Fruit fly (Drosophila melanogaster): ENCODE results near the gene CG34316.

Gene CG34316

dm6 chr3R:15208712-15209499 lies 21.5 kb upstream of the CG34316 start, which contains the start of the genes Spn88Eb and Mau2 (continued):
- TF ChIP-seq CG33213 (GFP tag; optimal IDR thresholded peaks at IDR 0.05) (no peak), sima (GFP tag; optimal IDR thresholded peaks at IDR 0.05) (no peak), lilli (GFP tag; optimal IDR thresholded peaks at IDR 0.05) (peak; percentile 73), HLH3B (GFP tag; IDR thresholded peaks at IDR 0.05) (peak; percentile 53; the same call in 1 of the 2 replicates), Hr39 (optimal IDR thresholded peaks at IDR 0.05) (no peak), Atf3 (GFP tag; optimal IDR thresholded peaks at IDR 0.05) (no peak), ato (GFP tag; IDR thresholded peaks at IDR 0.05; ENCODE audit: partially characterized antibody) (peak; percentile 23; the same call in 1 of the 2 replicates), tup (GFP tag; optimal IDR thresholded peaks at IDR 0.05) (peak; percentile 24), CG11504 (tag; optimal IDR thresholded peaks at IDR 0.05) (no peak), wor (GFP tag; IDR thresholded peaks at IDR 0.05) (no peak), CG13775 (GFP tag; optimal IDR thresholded peaks at IDR 0.05) (peak; percentile 18), stc (GFP tag; IDR thresholded peaks at IDR 0.05) (peak; percentile 56; the same call in 1 of the 2 replicates), hkb (optimal IDR thresholded peaks at IDR 0.05) (no peak), hkb (GFP tag; IDR thresholded peaks at IDR 0.05) (peak; percentile 19; the same call in 1 of the 2 replicates), CG12391 (tag; optimal IDR thresholded peaks at IDR 0.05) (peak; percentile 75), CG17328 (GFP tag; IDR thresholded peaks at IDR 0.05) (peak; percentile 53), ftz-f1 (GFP tag; optimal IDR thresholded peaks at IDR 0.05) (peak; percentile 90)

- TF ChIP-seq toy (GFP tag; IDR thresholded peaks at IDR 0.05) (no peak), CG10979 (tag; optimal IDR thresholded peaks at IDR 0.05) (peak; percentile 1), lmd (GFP tag; IDR thresholded peaks at IDR 0.05) (peak; percentile 31; the same call in 1 of the 2 replicates), CG8478 (optimal IDR thresholded peaks at IDR 0.05) (no peak), pb (GFP tag; optimal IDR thresholded peaks at IDR 0.05) (no peak), unpg (GFP tag; optimal IDR thresholded peaks at IDR 0.05) (no peak), CG1603 (tag; optimal IDR thresholded peaks at IDR 0.05) (peak; percentile 50), Scr (GFP tag; IDR thresholded peaks at IDR 0.05; ENCODE audit: partially characterized antibody) (peak; percentile 68), Ets65A (GFP tag) (no peak), Sry-β (GFP tag; optimal IDR thresholded peaks at IDR 0.05) (peak; percentile 15), dpn (GFP tag; optimal IDR thresholded peaks at IDR 0.05) (peak in 1 of 2 experiments; percentile 9), inv (GFP tag; IDR thresholded peaks at IDR 0.05; ENCODE audit: partially characterized antibody) (peak; percentile 37; the same call in 1 of the 2 replicates), Opbp (GFP tag; IDR thresholded peaks at IDR 0.05; ENCODE audit: partially characterized antibody) (peak; percentile 53; the same call in 2 of the 3 replicates), CG13296 (GFP tag; optimal IDR thresholded peaks at IDR 0.05) (peak; percentile 5), chn (GFP tag; optimal IDR thresholded peaks at IDR 0.05) (no peak), CG4707 (GFP tag; optimal IDR thresholded peaks at IDR 0.05) (no peak), NfI (GFP tag; optimal IDR thresholded peaks at IDR 0.05) (peak; percentile 3), dmrt99B (tag; optimal IDR thresholded peaks at IDR 0.05) (no peak), Ravus (GFP tag; IDR thresholded peaks at IDR 0.05) (no peak), CG15601 (tag; optimal IDR thresholded peaks at IDR 0.05) (peak; percentile 26), CG17359 (tag; optimal IDR thresholded peaks at IDR 0.05) (no peak), Tbp (GFP tag; optimal IDR thresholded peaks at IDR 0.05) (no peak), CkIIα-i1 (GFP tag; IDR thresholded peaks at IDR 0.05) (no peak), kah (GFP tag; optimal IDR thresholded peaks at IDR 0.05) (no peak), CG16815 (GFP tag; optimal IDR thresholded peaks at IDR 0.05) (no peak), gfzf (GFP tag; optimal IDR thresholded peaks at IDR 0.05) (peak; percentile 86), ara (GFP tag; IDR thresholded peaks at IDR 0.05) (no peak), sug (tag; optimal IDR thresholded peaks at IDR 0.05) (peak; percentile 64), CG18262 (tag; optimal IDR thresholded peaks at IDR 0.05) (peak; percentile 22), HHEX (GFP tag; optimal IDR thresholded peaks at IDR 0.05) (no peak), CG6791 (GFP tag; IDR thresholded peaks at IDR 0.05; ENCODE audit: partially characterized antibody) (no peak)
Observed at dm6 chr3R:15213362-15213989, 16.9 kb upstream of the CG34316 start, which contains the start of the genes CG6654 and CG4210. Gene CG6654, minus strand, starts transcription at chr3R:15213658. Gene CG4210, plus strand, starts transcription at chr3R:15213974.

All from whole organism, embryonic.